Fruit fly (Drosophila melanogaster) whole organism, embryonic: ENCODE data around the gene CG10996.

Experiments
- Antp ChIP-seq: fragments of 200-800 bp; sonication (Bioruptor generic); optimal IDR thresholded peaks from 3 replicates; lab custom pipeline; 2016; ENCODE audit warnings: missing biosample characterization, missing genetic modification characterization
- Atf3 ChIP-seq: fragments of 200-800 bp; sonication (Bioruptor generic); optimal IDR thresholded peaks from 3 replicates; lab custom pipeline; 2016; ENCODE audit warnings: missing biosample characterization, missing genetic modification characterization
- CG10321 ChIP-seq: fragments of 200-800 bp; sonication (Bioruptor generic); IDR thresholded peaks from 2 replicates; pipeline ENCODE4 v1.3.6; 2022; ENCODE audit warnings: missing biosample characterization, missing genetic modification characterization
- CG11456 ChIP-seq: fragments of 200-800 bp; sonication (Bioruptor generic); IDR thresholded peaks from 3 replicates; pipeline ENCODE4 v1.3.6; 2022; ENCODE audit warnings: missing biosample characterization, missing genetic modification characterization
- CG13296 ChIP-seq: fragments of 200-800 bp; sonication (Bioruptor generic); optimal IDR thresholded peaks from 3 replicates; lab custom pipeline; 2018; ENCODE audit warnings: missing biosample characterization, mild to moderate bottlenecking, missing genetic modification characterization
- CG14860 ChIP-seq: fragments of 200-800 bp; sonication (Bioruptor generic); IDR thresholded peaks from 3 replicates; pipeline ENCODE4 v1.3.6; 2022; ENCODE audit warnings: missing biosample characterization, missing genetic modification characterization; ENCODE audit not compliant: partially characterized antibody
- CG17912 ChIP-seq: fragments of 200-800 bp; sonication (Bioruptor generic); optimal IDR thresholded peaks from 2 replicates; lab custom pipeline; 2018; ENCODE audit warnings: missing biosample characterization, mild to moderate bottlenecking, missing genetic modification characterization
- CG18476 ChIP-seq: fragments of 200-800 bp; sonication (Bioruptor generic); optimal IDR thresholded peaks from 2 replicates; lab custom pipeline; 2016; ENCODE audit warnings: missing biosample characterization, mild to moderate bottlenecking, missing genetic modification characterization
- CG18619 ChIP-seq: fragments of 200-800 bp; sonication (Bioruptor generic); optimal IDR thresholded peaks from 3 replicates; lab custom pipeline; 2017; ENCODE audit warnings: missing biosample characterization, mild to moderate bottlenecking, missing genetic modification characterization
- CG31441 ChIP-seq: fragments of 200-800 bp; sonication (Bioruptor generic); IDR thresholded peaks from 2 replicates; pipeline ENCODE4 v1.3.6; 2022; ENCODE audit warnings: missing biosample characterization, missing genetic modification characterization
- CG3726 ChIP-seq: fragments of 200-800 bp; sonication (Bioruptor generic); IDR thresholded peaks from 3 replicates; pipeline ENCODE4, ENCODE4 v1.3.6; 2022; ENCODE audit warnings: missing biosample characterization, missing genetic modification characterization
- CG6272 ChIP-seq: fragments of 200-800 bp; sonication (Bioruptor generic); IDR thresholded peaks from 2 replicates; pipeline ENCODE4 v1.3.6; 2022; ENCODE audit warnings: missing biosample characterization, missing genetic modification characterization
- CG6689 ChIP-seq: fragments of 200-800 bp; sonication (Bioruptor generic); IDR thresholded peaks from 2 replicates; pipeline ENCODE4 v1.3.6; 2022; ENCODE audit warnings: missing biosample characterization, missing genetic modification characterization
- CG8359 ChIP-seq: fragments of 200-800 bp; sonication (Bioruptor generic); optimal IDR thresholded peaks from 2 replicates; lab custom pipeline; 2017; ENCODE audit warnings: missing biosample characterization, mild to moderate bottlenecking, missing genetic modification characterization, borderline replicate concordance
- CG8478 ChIP-seq: fragments of >200 bp; optimal IDR thresholded peaks from 2 replicates; lab custom pipeline; 2018
- CG8924 ChIP-seq: fragments of 200-800 bp; optimal IDR thresholded peaks from 3 replicates; lab custom pipeline; 2019; ENCODE audit warnings: missing biosample characterization, mild to moderate bottlenecking, missing genetic modification characterization, moderate library complexity
- CG9437 ChIP-seq: fragments of 200-800 bp; sonication (Bioruptor generic); optimal IDR thresholded peaks from 2 replicates; lab custom pipeline; 2018; ENCODE audit warnings: missing biosample characterization, mild to moderate bottlenecking, missing genetic modification characterization
- CG9609 ChIP-seq: fragments of 200-800 bp; sonication (Bioruptor generic); optimal IDR thresholded peaks from 3 replicates; lab custom pipeline; 2016; ENCODE audit warnings: missing biosample characterization, missing genetic modification characterization
- CG9797 ChIP-seq: fragments of 200-800 bp; sonication (Bioruptor generic); optimal IDR thresholded peaks from 3 replicates; lab custom pipeline; 2018; ENCODE audit warnings: missing biosample characterization, mild to moderate bottlenecking, missing genetic modification characterization
- CG9932 ChIP-seq: fragments of 200-800 bp; sonication (Bioruptor generic); IDR thresholded peaks from 2 replicates; pipeline ENCODE4 v1.3.6; 2022; ENCODE audit warnings: missing biosample characterization, missing genetic modification characterization
- D ChIP-seq, 2 experiments: fragments of 200-800 bp in 1 of 2; fragments of >200 bp in 1 of 2; sonication (Bioruptor generic) in 1 of 2; optimal IDR thresholded peaks; 2 replicates in 1 of 2; 3 replicates in 1 of 2; lab custom pipeline; 2017; ENCODE audit warnings: mild to moderate bottlenecking in 1 of 2, missing biosample characterization in 1 of 2, missing genetic modification characterization in 1 of 2, missing genetic modification reagents in 1 of 2
- Drgx ChIP-seq: fragments of 200-800 bp; sonication (Bioruptor generic); IDR thresholded peaks from 2 replicates; pipeline ENCODE4 v1.3.6; 2022; ENCODE audit warnings: missing biosample characterization, missing genetic modification characterization
- Fer3 ChIP-seq: fragments of 200-800 bp; sonication (Bioruptor generic); optimal IDR thresholded peaks from 2 replicates; lab custom pipeline; 2018; ENCODE audit warnings: missing biosample characterization, mild to moderate bottlenecking, missing genetic modification characterization, moderate library complexity
- GATAe ChIP-seq: fragments of 200-800 bp; sonication (Bioruptor generic); conservative IDR thresholded peaks from 2 replicates; pipeline ENCODE4 v1.3.6; 2022; ENCODE audit warnings: missing biosample characterization, missing genetic modification characterization
- HLH4C ChIP-seq: fragments of 200-800 bp; sonication (Bioruptor generic); IDR thresholded peaks from 3 replicates; pipeline ENCODE4 v1.3.6; 2022; ENCODE audit warnings: missing biosample characterization, missing genetic modification characterization; ENCODE audit not compliant: partially characterized antibody
- Hr3 ChIP-seq: fragments of 200-800 bp; sonication (Bioruptor generic); optimal IDR thresholded peaks from 3 replicates; lab custom pipeline; 2016; ENCODE audit warnings: missing biosample characterization, missing genetic modification characterization
- Lpt ChIP-seq: fragments of >200 bp; optimal IDR thresholded peaks from 2 replicates; lab custom pipeline; 2018; ENCODE audit warnings: missing biosample characterization, missing genetic modification characterization
- NC2α ChIP-seq: fragments of 200-800 bp; sonication (Bioruptor generic); optimal IDR thresholded peaks from 2 replicates; lab custom pipeline; 2016; ENCODE audit warnings: missing biosample characterization, missing genetic modification characterization
- NfI ChIP-seq: fragments of 200-800 bp; sonication (Bioruptor generic); optimal IDR thresholded peaks from 3 replicates; lab custom pipeline; 2018; ENCODE audit warnings: missing biosample characterization, mild to moderate bottlenecking, missing genetic modification characterization, moderate library complexity
- Opbp ChIP-seq: fragments of 200-800 bp; sonication (Bioruptor generic); IDR thresholded peaks from 3 replicates; pipeline ENCODE4 v1.3.6; 2022; ENCODE audit warnings: missing biosample characterization, missing genetic modification characterization; ENCODE audit not compliant: partially characterized antibody
- Ptx1 ChIP-seq: fragments of 200-800 bp; sonication (Bioruptor generic); IDR thresholded peaks from 2 replicates; pipeline ENCODE4 v1.3.6; 2022; ENCODE audit warnings: missing biosample characterization, missing genetic modification characterization
- Rx ChIP-seq: fragments of 200-800 bp; sonication (Bioruptor generic); IDR thresholded peaks from 2 replicates; pipeline ENCODE4 v1.3.6; 2022; ENCODE audit warnings: missing biosample characterization, missing genetic modification characterization
- ara ChIP-seq: fragments of 200-800 bp; sonication (Bioruptor generic); IDR thresholded peaks from 2 replicates; pipeline ENCODE4 v1.3.6; 2022; ENCODE audit warnings: missing biosample characterization, missing genetic modification characterization
- ash1 ChIP-seq: fragments of 200-800 bp; sonication (Bioruptor generic); optimal IDR thresholded peaks from 2 replicates; lab custom pipeline; 2018; ENCODE audit warnings: missing biosample characterization, mild to moderate bottlenecking, missing genetic modification characterization
- bsh ChIP-seq, 2 experiments: fragments of 200-800 bp; sonication (Bioruptor generic); optimal IDR thresholded peaks; 2 replicates each; lab custom pipeline; 2017 to 2018; ENCODE audit warnings: mild to moderate bottlenecking in 2 of 2, missing biosample characterization in 2 of 2, missing genetic modification characterization in 2 of 2, moderate library complexity in 1 of 2
- cas ChIP-seq: fragments of 200-800 bp; sonication (Bioruptor generic); IDR thresholded peaks from 2 replicates; pipeline ENCODE4 v1.3.6; 2022; ENCODE audit warnings: missing biosample characterization, missing genetic modification characterization
- da ChIP-seq: fragments of 200-800 bp; sonication (Bioruptor generic); optimal IDR thresholded peaks from 2 replicates; lab custom pipeline; 2016; ENCODE audit warnings: missing biosample characterization, missing genetic modification characterization
- danr ChIP-seq: fragments of 200-800 bp; sonication (Bioruptor generic); IDR thresholded peaks from 2 replicates; pipeline ENCODE4 v1.3.6; 2022; ENCODE audit warnings: missing biosample characterization, missing genetic modification characterization
- dimm ChIP-seq: fragments of 200-800 bp; sonication (Bioruptor generic); IDR thresholded peaks from 2 replicates; pipeline ENCODE4 v1.3.6; 2022; ENCODE audit warnings: missing biosample characterization, missing genetic modification characterization
- dysf ChIP-seq: fragments of 200-800 bp; sonication (Bioruptor generic); IDR thresholded peaks from 3 replicates; pipeline ENCODE4 v1.3.6; 2022; ENCODE audit warnings: missing biosample characterization, missing genetic modification characterization
- fd102C ChIP-seq: fragments of 200-800 bp; sonication (Bioruptor generic); optimal IDR thresholded peaks from 2 replicates; lab custom pipeline; 2018; ENCODE audit warnings: missing biosample characterization, mild to moderate bottlenecking, missing genetic modification characterization, moderate library complexity
- fd64A ChIP-seq: fragments of 200-800 bp; sonication (Bioruptor generic); optimal IDR thresholded peaks from 3 replicates; lab custom pipeline; 2018; ENCODE audit warnings: missing biosample characterization, mild to moderate bottlenecking, missing genetic modification characterization
- gcm2 ChIP-seq: fragments of 200-800 bp; sonication (Bioruptor generic); optimal IDR thresholded peaks from 2 replicates; lab custom pipeline; 2016; ENCODE audit warnings: missing biosample characterization, missing genetic modification characterization
- grau ChIP-seq: fragments of 200-800 bp; optimal IDR thresholded peaks from 3 replicates; lab custom pipeline; 2019; ENCODE audit warnings: missing biosample characterization, mild to moderate bottlenecking, missing genetic modification characterization, moderate library complexity
- kah ChIP-seq: fragments of 200-800 bp; sonication (Bioruptor generic); optimal IDR thresholded peaks from 2 replicates; lab custom pipeline; 2018; ENCODE audit warnings: missing biosample characterization, mild to moderate bottlenecking, missing genetic modification characterization
- lola ChIP-seq, 3 experiments: fragments of >200 bp in 2 of 3; fragments of 200-800 bp in 1 of 3; sonication (Bioruptor generic) in 1 of 3; optimal IDR thresholded peaks; 2 replicates each; lab custom pipeline; 2017 to 2019; ENCODE audit warnings: missing biosample characterization in 3 of 3, missing genetic modification characterization in 3 of 3, mild to moderate bottlenecking in 1 of 3, moderate library complexity in 1 of 3
- run ChIP-seq: fragments of 200-800 bp; sonication (Bioruptor generic); optimal IDR thresholded peaks from 3 replicates; lab custom pipeline; 2018; ENCODE audit warnings: missing biosample characterization, mild to moderate bottlenecking, missing genetic modification characterization
- sc ChIP-seq, 3 experiments: fragments of >200 bp in 2 of 3; fragments of 200-800 bp in 1 of 3; sonication (Bioruptor generic) in 1 of 3; optimal IDR thresholded peaks; 2 replicates in 2 of 3; 3 replicates in 1 of 3; lab custom pipeline; 2017; ENCODE audit warnings: mild to moderate bottlenecking in 1 of 3, missing biosample characterization in 1 of 3, missing genetic modification characterization in 1 of 3, missing genetic modification reagents in 1 of 3
- sim ChIP-seq: fragments of 200-800 bp; sonication (Bioruptor generic); IDR thresholded peaks from 2 replicates; pipeline ENCODE4 v1.3.6; 2022; ENCODE audit warnings: missing biosample characterization, missing genetic modification characterization
- zen ChIP-seq: fragments of 200-800 bp; sonication (Bioruptor generic); optimal IDR thresholded peaks from 3 replicates; lab custom pipeline; 2018; ENCODE audit warnings: missing biosample characterization, mild to moderate bottlenecking, missing genetic modification characterization, moderate library complexity

CG10996 gene

dm6 chrX:13762372-13762883 is 35.0 kb downstream of the CG10996 start, which contains the start of gene rdgB (continued):
- TF ChIP-seq sc (optimal IDR thresholded peaks at IDR 0.05; lab: Kevin White, UChicago) = no peak
- peak; percentile 60 for TF ChIP-seq sc (GFP tag; optimal IDR thresholded peaks at IDR 0.05; lab: Kevin White, UChicago)
- peak; percentile 86 for TF ChIP-seq grau (tag; lab: Kevin White, UChicago)
- no peak for TF ChIP-seq cas (GFP tag; lab: Robert Waterston, UW)
- no peak for TF ChIP-seq Rx (GFP tag; lab: Robert Waterston, UW)
- peak; percentile 80 for TF ChIP-seq CG11456 (GFP tag; lab: Robert Waterston, UW)
- TF ChIP-seq run (tag; lab: Kevin White, UChicago) = peak; percentile 68
- peak; percentile 68 for TF ChIP-seq CG9932
- no peak for TF ChIP-seq fd102C (GFP tag; lab: Kevin White, UChicago)
- peak; percentile 3 for TF ChIP-seq NC2α (GFP tag; lab: Kevin White, UChicago)
- TF ChIP-seq CG17912 (GFP tag; lab: Kevin White, UChicago) = no peak
- TF ChIP-seq Antp = peak; percentile 7
- no peak for TF ChIP-seq da (GFP tag; lab: Kevin White, UChicago)
- TF ChIP-seq bsh (GFP tag; optimal IDR thresholded peaks at IDR 0.05; lab: Kevin White, UChicago) = peak in 1 of 2 experiments; percentile 78
- TF ChIP-seq Ptx1 (GFP tag; lab: Robert Waterston, UW) = peak; percentile 73
- TF ChIP-seq sim (GFP tag; lab: Robert Waterston, UW) = no peak
- peak; percentile 80 for TF ChIP-seq CG6689
- no peak for TF ChIP-seq fd64A (GFP tag; lab: Kevin White, UChicago)
- peak in 1 of 3 experiments; percentile 72 for TF ChIP-seq lola (GFP tag; optimal IDR thresholded peaks at IDR 0.05; lab: Kevin White, UChicago)
- TF ChIP-seq GATAe (GFP tag; lab: Robert Waterston, UW) = no peak
- no peak for TF ChIP-seq D (optimal IDR thresholded peaks at IDR 0.05; lab: Kevin White, UChicago)
- peak; percentile 76 for TF ChIP-seq D (GFP tag; optimal IDR thresholded peaks at IDR 0.05; lab: Kevin White, UChicago)
- TF ChIP-seq ash1 = no peak
- no peak for TF ChIP-seq HLH4C
- TF ChIP-seq NfI (GFP tag; lab: Kevin White, UChicago) = peak; percentile 73
- peak; percentile 78 for TF ChIP-seq CG8924
- TF ChIP-seq Fer3 (tag; lab: Kevin White, UChicago) = peak; percentile 72
- peak; percentile 82 for TF ChIP-seq CG31441
- TF ChIP-seq CG3726 (GFP tag; lab: Robert Waterston, UW) = no peak
- TF ChIP-seq gcm2 (GFP tag; lab: Kevin White, UChicago) = peak; percentile 41
- TF ChIP-seq CG8478 = no peak
- TF ChIP-seq CG14860 = no peak
- TF ChIP-seq danr (GFP tag; lab: Robert Waterston, UW) = peak; percentile 36; the same call in 1 of the 2 replicates
- TF ChIP-seq CG18619 = peak; percentile 83
- TF ChIP-seq CG10321 = no peak
- TF ChIP-seq dysf = peak; percentile 83
- peak; percentile 6 for TF ChIP-seq kah
- no peak for TF ChIP-seq CG6272 (GFP tag; lab: Robert Waterston, UW)
- TF ChIP-seq CG9609 = peak; percentile 11
- TF ChIP-seq Opbp = no peak
- TF ChIP-seq Hr3 (GFP tag; lab: Kevin White, UChicago) = peak; percentile 77
- TF ChIP-seq ara (GFP tag; lab: Robert Waterston, UW) = peak; percentile 41; the same call in 1 of the 2 replicates
- no peak for TF ChIP-seq CG9797
- TF ChIP-seq Atf3 (GFP tag; lab: Kevin White, UChicago) = no peak
- TF ChIP-seq zen (tag; lab: Kevin White, UChicago) = peak; percentile 16
- TF ChIP-seq CG13296 (GFP tag; lab: Kevin White, UChicago) = peak; percentile 84
- TF ChIP-seq CG9437 (GFP tag; lab: Kevin White, UChicago) = peak; percentile 76
- TF ChIP-seq Drgx (GFP tag; lab: Robert Waterston, UW) = peak; percentile 71
- TF ChIP-seq CG18476 (GFP tag; lab: Kevin White, UChicago) = peak; percentile 72
- no peak for TF ChIP-seq CG8359 (GFP tag; lab: Kevin White, UChicago)
- TF ChIP-seq Lpt = no peak
- TF ChIP-seq dimm (GFP tag; lab: Robert Waterston, UW) = no peak
